Fruit fly (Drosophila melanogaster): ENCODE measurements around the gene CG31230.

The CG31230 gene

DNA sequence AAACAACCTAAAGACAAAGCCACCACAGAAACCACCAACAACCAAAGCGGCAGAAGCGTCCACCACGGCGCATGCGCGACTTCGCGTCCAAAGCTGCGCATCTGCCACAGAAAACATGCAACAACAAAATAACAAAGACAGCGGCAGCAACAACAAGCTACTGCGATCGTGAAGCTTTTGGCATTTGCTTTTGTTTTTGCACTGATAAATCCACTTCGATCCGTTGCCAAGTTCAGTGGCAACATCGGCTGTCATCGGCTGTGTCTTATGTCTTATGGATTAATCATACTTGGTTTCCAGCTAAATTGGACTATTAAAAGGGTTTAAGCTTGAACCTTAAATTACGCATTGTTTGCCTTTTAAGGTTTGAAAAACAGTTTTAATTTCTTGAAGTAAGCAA is 21.1 kb downstream of the CG31230 start, which contains the start of gene Muc91C:
Muc91C (minus strand) TSS at position 101 of the 400 bp plus-strand sequence.
- TF ChIP-seq CG33017 (tag; optimal IDR thresholded peaks at IDR 0.05) (no peak), kay (GFP tag; ENCODE audit: borderline replicate concordance) (no peak), Hr96 (GFP tag; optimal IDR thresholded peaks at IDR 0.05) (no peak), CG14711 (tag; optimal IDR thresholded peaks at IDR 0.05) (no peak), toe (GFP tag; optimal IDR thresholded peaks at IDR 0.05) (no peak), CG7101 (tag; optimal IDR thresholded peaks at IDR 0.05) (no peak), cic (GFP tag; optimal IDR thresholded peaks at IDR 0.05) (no peak), Crg-1 (GFP tag; optimal IDR thresholded peaks at IDR 0.05) (no peak), CG5204 (GFP tag; optimal IDR thresholded peaks at IDR 0.05) (no peak), CG1620 (GFP tag; optimal IDR thresholded peaks at IDR 0.05) (no peak), bab1 (GFP tag; optimal IDR thresholded peaks at IDR 0.05) (no peak), CG11617 (GFP tag; optimal IDR thresholded peaks at IDR 0.05) (no peak), cnc (optimal IDR thresholded peaks at IDR 0.05) (no peak), ovo (GFP tag; optimal IDR thresholded peaks at IDR 0.05) (no peak)

DNA sequence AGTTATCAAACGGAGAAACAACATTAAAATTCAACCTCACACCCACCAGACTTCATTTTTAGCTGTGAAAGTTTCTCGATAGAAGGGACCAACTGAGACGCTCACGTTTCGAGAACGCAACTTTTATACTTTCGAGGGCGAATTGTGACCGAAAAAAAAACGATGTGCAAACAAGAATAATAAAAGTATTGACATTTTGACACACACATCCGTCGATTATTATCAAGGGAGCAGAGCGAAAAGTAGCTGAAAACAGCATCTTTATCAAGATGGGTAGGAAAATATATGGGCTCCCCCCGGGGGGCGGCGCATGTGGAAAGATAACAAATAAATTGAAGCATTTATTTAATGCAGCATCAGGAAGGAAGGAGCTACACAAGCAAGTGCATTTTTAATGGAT is 22.1 kb downstream of the CG31230 start, which contains the start of gene CG14300:
CG14300 (minus strand) TSS at position 101 of the 400 bp plus-strand sequence.
- TF ChIP-seq Mnt (GFP tag; optimal IDR thresholded peaks at IDR 0.05) = no peak
- TF ChIP-seq Clk (GFP tag; optimal IDR thresholded peaks at IDR 0.05) = no peak
- no peak for TF ChIP-seq CG12768 (GFP tag; optimal IDR thresholded peaks at IDR 0.05)
- TF ChIP-seq CG1620 (GFP tag; optimal IDR thresholded peaks at IDR 0.05) = no peak
- TF ChIP-seq CG5204 (GFP tag; optimal IDR thresholded peaks at IDR 0.05) = no peak
- no peak for TF ChIP-seq bab1 (GFP tag; optimal IDR thresholded peaks at IDR 0.05)
- TF ChIP-seq cnc (optimal IDR thresholded peaks at IDR 0.05) = no peak
- TF ChIP-seq pad (GFP tag; optimal IDR thresholded peaks at IDR 0.05) = no peak
- TF ChIP-seq CG7045 (GFP tag; optimal IDR thresholded peaks at IDR 0.05) = no peak
- no peak for TF ChIP-seq CG14711 (tag; optimal IDR thresholded peaks at IDR 0.05)
- TF ChIP-seq kay (GFP tag; ENCODE audit: borderline replicate concordance) = no peak
- no peak for TF ChIP-seq CG33017 (tag; optimal IDR thresholded peaks at IDR 0.05)
- no peak for TF ChIP-seq Hr96 (GFP tag; optimal IDR thresholded peaks at IDR 0.05)
- TF ChIP-seq toe (GFP tag; optimal IDR thresholded peaks at IDR 0.05) = no peak
- TF ChIP-seq CG11617 (GFP tag; optimal IDR thresholded peaks at IDR 0.05) = no peak
- no peak for TF ChIP-seq ovo (GFP tag; optimal IDR thresholded peaks at IDR 0.05)
- TF ChIP-seq cic (GFP tag; optimal IDR thresholded peaks at IDR 0.05) = no peak

DNA sequence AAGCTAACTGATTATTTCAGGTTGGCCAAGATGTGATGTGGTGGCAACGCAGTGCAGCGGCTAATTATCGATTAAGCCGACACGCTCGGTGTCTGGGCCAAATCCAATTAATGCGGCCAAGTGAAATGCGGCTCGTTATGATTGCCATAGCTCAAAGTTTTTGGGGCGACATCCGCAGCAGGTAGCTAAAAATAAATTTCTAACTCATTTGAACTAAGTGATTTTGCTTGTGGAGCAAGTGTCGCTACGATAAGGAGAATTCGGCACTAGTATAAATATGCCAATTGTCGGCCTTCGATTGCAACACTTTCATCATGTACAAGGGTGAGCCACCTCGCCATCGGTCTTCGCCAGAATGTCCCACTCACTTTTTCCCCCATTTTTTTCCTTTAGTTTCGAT is 23.5 kb downstream of the CG31230 start, which contains the start of gene CG34282:
CG34282 (plus strand) TSS at position 301 of the 400 bp plus-strand sequence.
- TF ChIP-seq CG11617 (GFP tag; optimal IDR thresholded peaks at IDR 0.05) = no peak
- no peak for TF ChIP-seq ovo (GFP tag; optimal IDR thresholded peaks at IDR 0.05)
- no peak for TF ChIP-seq bab1 (GFP tag; optimal IDR thresholded peaks at IDR 0.05)
- no peak for TF ChIP-seq kay (GFP tag; ENCODE audit: borderline replicate concordance)
- no peak for TF ChIP-seq pad (GFP tag; optimal IDR thresholded peaks at IDR 0.05)
- no peak for TF ChIP-seq tj (GFP tag; optimal IDR thresholded peaks at IDR 0.05)
- TF ChIP-seq Clk (GFP tag; optimal IDR thresholded peaks at IDR 0.05) = no peak
- TF ChIP-seq Crg-1 (GFP tag; optimal IDR thresholded peaks at IDR 0.05) = no peak

DNA sequence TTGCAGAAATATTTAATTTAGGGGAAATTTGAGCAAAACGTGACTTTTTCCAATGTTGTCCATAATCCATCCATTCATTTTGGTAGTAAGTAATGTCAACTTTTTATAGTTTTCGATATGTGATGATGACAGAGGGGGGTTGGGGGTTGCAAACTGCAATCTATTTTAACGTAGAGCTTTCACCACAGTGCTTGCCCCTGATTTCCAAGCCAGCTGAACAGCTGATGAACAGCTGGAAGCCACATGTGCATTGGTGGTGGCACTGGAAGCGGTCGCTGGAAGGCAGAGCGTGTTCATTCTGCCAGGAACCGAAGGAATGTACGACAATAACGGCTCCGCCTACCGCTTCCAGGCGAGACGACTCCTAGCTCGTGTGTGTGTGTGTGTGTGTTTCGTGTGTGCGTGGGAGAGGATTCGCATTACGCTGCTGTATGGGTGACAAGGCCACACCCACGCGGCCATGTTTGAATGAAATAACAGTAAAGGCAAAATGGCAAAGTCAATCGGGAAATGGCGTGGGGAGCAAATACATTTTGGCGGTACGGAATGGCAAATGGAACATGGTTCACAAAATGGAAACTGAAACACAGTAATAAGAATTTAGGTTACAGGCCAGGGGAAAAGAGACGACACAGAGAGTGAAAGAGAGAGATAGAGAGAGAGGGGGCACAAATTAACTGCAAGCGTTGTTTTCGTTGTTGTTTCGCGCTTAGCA is 27.5 kb downstream of the CG31230 start:
- TF ChIP-seq Mnt (GFP tag; optimal IDR thresholded peaks at IDR 0.05) (no peak), pad (GFP tag; optimal IDR thresholded peaks at IDR 0.05) (peak; percentile 93)

DNA sequence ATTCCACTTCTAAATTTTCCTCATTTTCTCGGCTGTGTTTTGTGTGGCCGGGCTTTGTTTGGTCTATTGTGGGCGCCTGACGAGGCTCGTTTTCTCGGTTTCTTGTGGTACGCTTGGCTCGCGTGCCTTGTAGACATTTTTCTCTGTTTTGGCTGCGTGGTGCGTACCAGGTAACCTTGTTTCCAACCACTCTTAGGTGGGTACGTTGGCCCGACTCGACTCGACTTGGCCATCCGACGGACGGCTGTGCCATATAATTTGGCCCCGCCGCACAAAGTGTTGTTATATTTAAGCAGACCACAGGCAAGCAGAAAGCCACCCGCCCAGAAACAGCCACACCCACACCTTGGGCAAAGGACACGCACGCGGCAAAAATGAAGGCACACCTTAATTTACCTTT is 32.0 kb downstream of the CG31230 start:
- no peak for TF ChIP-seq bab1 (GFP tag; optimal IDR thresholded peaks at IDR 0.05)
- no peak for TF ChIP-seq CG14711 (tag; optimal IDR thresholded peaks at IDR 0.05)
- TF ChIP-seq CG12768 (GFP tag; optimal IDR thresholded peaks at IDR 0.05) = no peak
- TF ChIP-seq kay (GFP tag; ENCODE audit: borderline replicate concordance) = no peak
- no peak for TF ChIP-seq CG1620 (GFP tag; optimal IDR thresholded peaks at IDR 0.05)
- no peak for TF ChIP-seq Clk (GFP tag; optimal IDR thresholded peaks at IDR 0.05)
- no peak for TF ChIP-seq CG5204 (GFP tag; optimal IDR thresholded peaks at IDR 0.05)
- no peak for TF ChIP-seq Crg-1 (GFP tag; optimal IDR thresholded peaks at IDR 0.05)
- no peak for TF ChIP-seq cic (GFP tag; optimal IDR thresholded peaks at IDR 0.05)
- TF ChIP-seq CG7045 (GFP tag; optimal IDR thresholded peaks at IDR 0.05) = no peak
- TF ChIP-seq pad (GFP tag; optimal IDR thresholded peaks at IDR 0.05) = no peak
- TF ChIP-seq Mnt (GFP tag; optimal IDR thresholded peaks at IDR 0.05) = no peak

DNA sequence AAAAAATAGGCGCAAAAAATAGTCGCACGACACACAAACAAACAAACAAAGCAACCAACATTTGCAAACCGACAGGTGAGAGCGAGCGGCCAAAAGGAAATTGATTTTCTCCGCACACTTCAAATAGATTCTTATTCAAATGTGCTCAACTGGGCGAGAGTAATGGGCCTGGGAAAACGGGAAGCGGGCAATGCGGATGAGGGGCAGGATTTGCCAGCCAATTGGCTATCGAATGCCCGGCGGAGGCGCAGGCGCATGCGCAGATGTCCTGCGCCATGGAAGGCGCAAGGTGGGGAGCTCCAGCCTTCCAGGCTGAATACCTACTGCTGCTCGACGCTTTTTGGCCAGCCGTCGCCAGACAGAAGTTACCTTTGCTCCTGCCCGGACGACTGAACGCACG is 33.7 kb downstream of the CG31230 start, which contains the start of the genes ChAT and VAChT:
ChAT (plus strand) TSS at position 352 of the 400 bp plus-strand sequence.
VAChT (plus strand) TSS at position 352 of the 400 bp plus-strand sequence.
- TF ChIP-seq CG12768 (GFP tag; optimal IDR thresholded peaks at IDR 0.05) (no peak), pad (GFP tag; optimal IDR thresholded peaks at IDR 0.05) (peak; percentile 77)

DNA sequence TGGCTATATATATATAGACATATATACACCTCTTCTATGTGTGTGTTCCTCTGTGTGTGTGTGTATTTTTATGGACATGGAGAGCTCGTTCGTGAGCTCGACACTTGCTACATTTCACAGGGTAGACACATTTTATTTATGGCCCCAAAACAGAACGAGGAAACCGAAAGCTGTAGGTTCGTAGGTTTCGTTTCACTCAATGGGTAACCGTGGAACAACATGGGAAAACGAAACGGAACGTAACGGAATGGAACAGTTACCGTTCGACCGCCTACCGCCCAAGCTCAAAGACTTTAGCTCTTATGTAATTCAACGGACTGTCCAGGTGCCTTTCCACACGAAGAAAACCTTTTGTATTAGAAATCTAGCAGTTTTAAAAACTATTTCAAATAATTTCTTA is 34.8 kb downstream of the CG31230 start:
- TF ChIP-seq Clk (GFP tag; optimal IDR thresholded peaks at IDR 0.05) (no peak), bab1 (GFP tag; optimal IDR thresholded peaks at IDR 0.05) (no peak), Crg-1 (GFP tag; optimal IDR thresholded peaks at IDR 0.05) (no peak), CG33017 (tag; optimal IDR thresholded peaks at IDR 0.05) (no peak), CG7045 (GFP tag; optimal IDR thresholded peaks at IDR 0.05) (no peak), toe (GFP tag; optimal IDR thresholded peaks at IDR 0.05) (no peak), Mnt (GFP tag; optimal IDR thresholded peaks at IDR 0.05) (no peak), kay (GFP tag; ENCODE audit: borderline replicate concordance) (no peak), cnc (optimal IDR thresholded peaks at IDR 0.05) (no peak), Hr96 (GFP tag; optimal IDR thresholded peaks at IDR 0.05) (no peak), CG11617 (GFP tag; optimal IDR thresholded peaks at IDR 0.05) (no peak), CG7101 (tag; optimal IDR thresholded peaks at IDR 0.05) (no peak), ovo (GFP tag; optimal IDR thresholded peaks at IDR 0.05) (no peak)

Data from whole organism, adult.